Worm (Caenorhabditis elegans): ENCODE measurements around the gene his-32.

ce11 chrIV:8382695-8383094 is 48.6 kb downstream of the his-32 start, which contains the start of gene D2096.9:
- TF ChIP-seq flt-1 (GFP tag; IDR thresholded peaks at IDR 0.05): no peak
- TF ChIP-seq ztf-23 (GFP tag; IDR thresholded peaks at IDR 0.05): no peak
- TF ChIP-seq cog-1 (tag; optimal IDR thresholded peaks at IDR 0.05): no peak
- TF ChIP-seq tab-1 (GFP tag; IDR thresholded peaks at IDR 0.05): no peak
- TF ChIP-seq klf-2 (GFP tag; conservative IDR thresholded peaks at IDR 0.05): no peak
- no peak for TF ChIP-seq T22C8.4 (GFP tag; IDR thresholded peaks at IDR 0.05)
- TF ChIP-seq med-1 (GFP tag; optimal IDR thresholded peaks at IDR 0.05; ENCODE audit: insufficient read depth): no peak
- TF ChIP-seq ref-1 (GFP tag; conservative IDR thresholded peaks at IDR 0.05): no peak
